Worm (Caenorhabditis elegans) whole organism, late embryonic: ENCODE data around the gene H41C03.2.

Experiments
- C08G9.2 ChIP-seq: sonication (generic microtip); optimal IDR thresholded peaks from 2 replicates; lab custom pipeline; 2016; ENCODE audit warnings: mild to moderate bottlenecking, missing genetic modification characterization, moderate library complexity, missing compliant biosample characterization
- F13H6.1 ChIP-seq: sonication (generic microtip); optimal IDR thresholded peaks from 2 replicates; lab custom pipeline; 2016; ENCODE audit warnings: missing genetic modification characterization, missing compliant biosample characterization
- K09A11.1 ChIP-seq: sonication (generic microtip); optimal IDR thresholded peaks from 2 replicates; lab custom pipeline; 2017; ENCODE audit warnings: antibody characterized with exemption, mild to moderate bottlenecking, missing genetic modification characterization, missing compliant biosample characterization; ENCODE audit not compliant: insufficient read depth
- Y22D7AL.16 ChIP-seq: sonication (generic microtip); optimal IDR thresholded peaks from 2 replicates; lab custom pipeline; 2016; ENCODE audit warnings: missing genetic modification characterization, missing compliant biosample characterization
- ahr-1 ChIP-seq: sonication (generic microtip); optimal IDR thresholded peaks from 2 replicates; lab custom pipeline; 2016; ENCODE audit warnings: missing genetic modification characterization, missing compliant biosample characterization
- ama-1 ChIP-seq: fragments of 150-350 bp; optimal IDR thresholded peaks from 2 replicates; lab custom pipeline; 2014
- ceh-18 ChIP-seq: sonication (generic microtip); optimal IDR thresholded peaks from 2 replicates; lab custom pipeline; 2016; ENCODE audit warnings: missing genetic modification characterization, missing compliant biosample characterization
- ceh-19 ChIP-seq: fragments of 200-800 bp; sonication (Bioruptor generic); optimal IDR thresholded peaks from 2 replicates; lab custom pipeline; 2018; ENCODE audit warnings: mild to moderate bottlenecking, missing genetic modification characterization, missing compliant biosample characterization
- ceh-22 ChIP-seq: sonication (generic microtip); optimal IDR thresholded peaks from 2 replicates; lab custom pipeline; 2017; ENCODE audit warnings: missing biosample characterization, missing genetic modification characterization
- ceh-30 ChIP-seq: fragments of 150-350 bp; optimal IDR thresholded peaks from 2 replicates; lab custom pipeline; 2014; ENCODE audit warnings: missing biosample characterization, missing genetic modification characterization
- ceh-34 ChIP-seq: sonication (generic microtip); optimal IDR thresholded peaks from 2 replicates; lab custom pipeline; 2016; ENCODE audit warnings: mild to moderate bottlenecking, missing genetic modification characterization, missing compliant biosample characterization
- ceh-48 ChIP-seq: sonication (generic microtip); optimal IDR thresholded peaks from 2 replicates; lab custom pipeline; 2016; ENCODE audit warnings: missing genetic modification characterization, inconsistent platforms, missing compliant biosample characterization
- ceh-6 ChIP-seq: fragments of 200-800 bp; sonication (Bioruptor generic); optimal IDR thresholded peaks from 2 replicates; lab custom pipeline; 2018; ENCODE audit warnings: mild to moderate bottlenecking, missing genetic modification characterization, missing compliant biosample characterization
- ceh-9 ChIP-seq: sonication (generic microtip); optimal IDR thresholded peaks from 2 replicates; lab custom pipeline; 2016; ENCODE audit warnings: mild to moderate bottlenecking, missing genetic modification characterization, inconsistent platforms, missing compliant biosample characterization
- fax-1 ChIP-seq: sonication (generic microtip); optimal IDR thresholded peaks from 2 replicates; lab custom pipeline; 2016; ENCODE audit warnings: missing genotype, missing genetic modification characterization, missing compliant biosample characterization
- gmeb-2 ChIP-seq: sonication (generic microtip); optimal IDR thresholded peaks from 2 replicates; lab custom pipeline; 2016; ENCODE audit warnings: missing genetic modification characterization, inconsistent platforms, missing compliant biosample characterization
- hlh-13 ChIP-seq: fragments of 200-800 bp; sonication (Bioruptor generic); optimal IDR thresholded peaks from 2 replicates; lab custom pipeline; 2018; ENCODE audit warnings: mild to moderate bottlenecking, missing genetic modification characterization, missing compliant biosample characterization
- hlh-15 ChIP-seq: sonication (generic microtip); optimal IDR thresholded peaks from 2 replicates; lab custom pipeline; 2016; ENCODE audit warnings: missing genetic modification characterization, missing compliant biosample characterization
- hlh-6 ChIP-seq: sonication (generic microtip); optimal IDR thresholded peaks from 2 replicates; lab custom pipeline; 2016; ENCODE audit warnings: missing genotype, missing genetic modification characterization, missing compliant biosample characterization
- lin-11 ChIP-seq: fragments of 200-800 bp; sonication (Bioruptor generic); optimal IDR thresholded peaks from 2 replicates; lab custom pipeline; 2018; ENCODE audit warnings: mild to moderate bottlenecking, missing genetic modification characterization, missing compliant biosample characterization
- madf-2 ChIP-seq: sonication (generic microtip); optimal IDR thresholded peaks from 2 replicates; lab custom pipeline; 2017; ENCODE audit warnings: missing genetic modification characterization, missing compliant biosample characterization
- mec-3 ChIP-seq: sonication (generic microtip); optimal IDR thresholded peaks from 2 replicates; lab custom pipeline; 2016; ENCODE audit warnings: borderline replicate concordance, missing genetic modification characterization, missing compliant biosample characterization
- nhr-11 ChIP-seq: fragments of 150-350 bp; optimal IDR thresholded peaks from 2 replicates; lab custom pipeline; 2014; ENCODE audit warnings: missing biosample characterization, missing genetic modification characterization
- nhr-232 ChIP-seq: sonication (generic microtip); optimal IDR thresholded peaks from 2 replicates; lab custom pipeline; 2016; ENCODE audit warnings: missing genetic modification characterization, missing compliant biosample characterization
- npax-4 ChIP-seq: sonication (generic microtip); optimal IDR thresholded peaks from 2 replicates; lab custom pipeline; 2016; ENCODE audit warnings: missing genetic modification characterization, missing compliant biosample characterization
- odd-2 ChIP-seq: sonication (generic microtip); optimal IDR thresholded peaks from 2 replicates; lab custom pipeline; 2017; ENCODE audit warnings: antibody characterized with exemption, mild to moderate bottlenecking, missing genetic modification characterization, missing compliant biosample characterization
- pax-1 ChIP-seq: fragments of 150-350 bp; optimal IDR thresholded peaks from 2 replicates; lab custom pipeline; 2014; ENCODE audit warnings: missing biosample characterization, missing genetic modification characterization
- pha-2 ChIP-seq: sonication (generic microtip); optimal IDR thresholded peaks from 2 replicates; lab custom pipeline; 2017; ENCODE audit warnings: mild to moderate bottlenecking, missing genetic modification characterization, missing compliant biosample characterization
- ref-2 ChIP-seq: sonication (generic microtip); optimal IDR thresholded peaks from 2 replicates; lab custom pipeline; 2016; ENCODE audit warnings: missing genetic modification characterization, missing compliant biosample characterization
- sox-4 ChIP-seq: sonication (generic microtip); optimal IDR thresholded peaks from 2 replicates; lab custom pipeline; 2017; ENCODE audit warnings: mild to moderate bottlenecking, missing genetic modification characterization, inconsistent platforms, missing compliant biosample characterization
- syd-9 ChIP-seq: sonication (generic microtip); optimal IDR thresholded peaks from 2 replicates; lab custom pipeline; 2016; ENCODE audit warnings: mild to moderate bottlenecking, missing genetic modification characterization, moderate library complexity, missing compliant biosample characterization
- tbx-2 ChIP-seq: sonication (generic microtip); optimal IDR thresholded peaks from 2 replicates; lab custom pipeline; 2016; ENCODE audit warnings: missing genetic modification characterization, missing compliant biosample characterization
- tbx-7 ChIP-seq: sonication (generic microtip); optimal IDR thresholded peaks from 2 replicates; lab custom pipeline; 2016; ENCODE audit warnings: missing genotype, missing genetic modification characterization, missing compliant biosample characterization
- ttx-3 ChIP-seq: sonication (generic microtip); optimal IDR thresholded peaks from 2 replicates; lab custom pipeline; 2016; ENCODE audit warnings: missing genetic modification reagents, missing genetic modification characterization, missing compliant biosample characterization
- unc-3 ChIP-seq, 2 experiments: fragments of 200-800 bp in 1 of 2; sonication (Bioruptor generic) in 1 of 2; sonication (generic microtip) in 1 of 2; conservative IDR thresholded peaks in 1 of 2; optimal IDR thresholded peaks in 1 of 2; 2 replicates each; pipeline versions ENCODE4 v1.3.6 to Lab custom; 2016 to 2022; ENCODE audit warnings: missing compliant biosample characterization in 2 of 2, missing genetic modification characterization in 2 of 2, missing genetic modification reagents in 1 of 2
- unc-42 ChIP-seq: sonication (generic microtip); optimal IDR thresholded peaks from 2 replicates; lab custom pipeline; 2016; ENCODE audit warnings: missing genotype, missing genetic modification characterization, missing compliant biosample characterization
- unc-86 ChIP-seq: sonication (generic microtip); optimal IDR thresholded peaks from 2 replicates; lab custom pipeline; 2016; ENCODE audit warnings: missing genetic modification characterization, missing compliant biosample characterization
- zip-5 ChIP-seq: sonication (generic microtip); optimal IDR thresholded peaks from 2 replicates; lab custom pipeline; 2016; ENCODE audit warnings: missing genetic modification characterization, missing compliant biosample characterization

Gene H41C03.2

DNA sequence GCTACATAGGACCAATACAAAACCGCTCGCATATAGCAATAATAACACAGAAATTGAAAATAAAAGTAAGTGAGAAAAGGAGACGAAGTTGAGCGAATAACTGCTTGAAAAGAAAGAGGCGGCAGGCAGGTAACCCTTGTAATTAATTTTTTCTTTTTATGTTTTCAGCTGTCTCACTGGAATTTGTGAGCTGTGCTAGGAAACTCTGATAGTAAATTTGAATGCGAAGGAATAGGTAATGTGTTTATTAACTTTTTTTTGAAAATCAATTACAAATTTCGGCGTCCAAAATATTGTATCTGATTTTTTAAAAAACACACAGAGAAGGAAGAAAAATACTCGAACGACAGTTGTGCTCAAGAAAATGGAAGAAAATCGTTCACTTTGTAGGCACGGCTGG, at the start of gene H41C03.2:
Gene H41C03.2 (minus strand): TSS at position 101 of the 400 bp plus-strand sequence.
- TF ChIP-seq pha-2 (tag; lab: Kevin White, UChicago) (no peak), ttx-3 (tag; lab: Kevin White, UChicago) (no peak)
- TF ChIP-seq, all 69 proteins: peak for 0

DNA sequence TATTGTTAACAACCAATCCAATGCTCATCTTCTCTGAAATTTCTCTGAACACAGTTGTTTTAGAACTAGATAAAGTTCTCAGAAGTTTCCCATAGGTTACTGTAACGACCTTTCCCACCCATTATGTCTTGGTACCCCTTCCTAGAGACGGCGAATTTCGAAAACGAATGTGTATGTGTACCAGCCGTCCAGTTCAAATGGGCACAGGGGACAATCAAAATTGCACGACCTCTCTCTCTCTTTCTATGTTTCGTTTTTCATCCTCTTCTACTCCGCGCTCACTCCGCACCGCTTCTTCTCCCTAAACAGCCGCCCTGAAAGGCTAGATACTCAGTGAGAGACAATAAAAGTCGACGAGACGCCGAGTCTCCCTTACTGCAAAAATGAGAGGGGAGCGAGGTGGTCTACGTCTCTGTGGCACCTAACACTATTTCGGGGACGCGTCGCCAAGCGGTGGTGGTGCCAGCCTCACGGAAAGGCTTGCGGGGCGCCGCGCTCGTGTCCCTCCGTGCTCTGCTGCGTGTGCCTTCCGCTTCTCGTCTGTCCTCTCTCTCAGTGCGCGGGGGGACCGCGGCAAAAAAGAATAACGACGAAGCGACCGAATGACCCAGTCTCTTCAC, 49.6 kb upstream of the H41C03.2 start:
- peak; percentile 24 for TF ChIP-seq unc-42 (tag; lab: Kevin White, UChicago)
- no peak for TF ChIP-seq hlh-6 (tag; lab: Kevin White, UChicago)
- TF ChIP-seq ama-1 (lab: Kevin White, UChicago) = no peak
- peak; percentile 12 for TF ChIP-seq tbx-2
- peak; percentile 9 for TF ChIP-seq F13H6.1
- no peak for TF ChIP-seq nhr-232 (tag; lab: Kevin White, UChicago)
- TF ChIP-seq unc-3 (GFP tag; conservative IDR thresholded peaks at IDR 0.05; lab: Robert Waterston, UW) = no peak
- TF ChIP-seq unc-3 (tag; optimal IDR thresholded peaks at IDR 0.05; lab: Kevin White, UChicago) = no peak
- peak; percentile 64 for TF ChIP-seq syd-9 (tag; lab: Kevin White, UChicago)
- TF ChIP-seq C08G9.2 (tag; lab: Kevin White, UChicago) = peak; percentile 14
- TF ChIP-seq ceh-19 (GFP tag; lab: Kevin White, UChicago) = peak; percentile 7
- TF ChIP-seq mec-3 = peak; percentile 23
- TF ChIP-seq pha-2 (tag; lab: Kevin White, UChicago) = no peak
- TF ChIP-seq unc-86 = no peak
- no peak for TF ChIP-seq fax-1 (tag; lab: Kevin White, UChicago)
- TF ChIP-seq, all 69 proteins: peak for 7

DNA sequence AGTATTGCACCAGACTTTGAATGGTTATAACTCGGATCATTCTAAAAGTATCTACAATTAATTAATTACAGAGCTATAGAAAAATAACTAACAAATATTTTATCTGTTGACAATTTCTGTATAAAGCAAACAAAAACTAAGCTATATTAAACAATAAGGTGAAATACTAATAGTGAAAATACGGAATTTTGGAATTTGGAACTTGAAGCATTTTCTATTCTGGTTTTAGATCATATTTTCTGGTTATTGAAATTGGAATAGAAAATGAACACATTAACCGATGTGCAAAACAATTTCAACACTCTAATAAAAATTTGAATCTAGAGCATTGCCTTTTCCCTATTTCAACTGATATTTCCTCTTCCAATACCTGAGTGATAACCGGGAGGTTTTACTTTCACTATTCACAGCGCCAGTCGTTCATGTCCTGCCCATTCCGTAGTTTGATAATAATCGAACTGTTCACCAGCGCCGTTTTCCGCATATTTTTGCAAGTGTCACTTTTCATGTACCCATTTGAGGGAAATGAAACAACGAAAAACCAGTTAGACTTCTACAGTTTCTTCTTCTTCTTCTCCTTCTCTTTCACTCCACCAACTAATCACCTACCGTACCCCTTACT, 48.1 kb upstream of the H41C03.2 start:
- no peak for TF ChIP-seq ahr-1 (tag; lab: Kevin White, UChicago)
- no peak for TF ChIP-seq Y22D7AL.16 (tag; lab: Kevin White, UChicago)
- TF ChIP-seq hlh-15 (tag; lab: Kevin White, UChicago) = no peak
- no peak for TF ChIP-seq ceh-34 (tag; lab: Kevin White, UChicago)
- no peak for TF ChIP-seq ceh-30 (tag; lab: Kevin White, UChicago)
- no peak for TF ChIP-seq hlh-13 (GFP tag; lab: Kevin White, UChicago)
- no peak for TF ChIP-seq odd-2 (tag; lab: Kevin White, UChicago)
- no peak for TF ChIP-seq ceh-22 (tag; lab: Kevin White, UChicago)
- TF ChIP-seq madf-2 (tag; lab: Kevin White, UChicago) = no peak
- TF ChIP-seq lin-11 (tag; lab: Kevin White, UChicago) = no peak
- TF ChIP-seq tbx-7 = no peak
- TF ChIP-seq nhr-11 (tag; lab: Kevin White, UChicago) = no peak
- TF ChIP-seq ceh-48 (tag; lab: Kevin White, UChicago) = no peak
- TF ChIP-seq tbx-2 = no peak
- no peak for TF ChIP-seq npax-4 (tag; lab: Kevin White, UChicago)
- no peak for TF ChIP-seq K09A11.1
- TF ChIP-seq zip-5 (tag; lab: Kevin White, UChicago) = no peak
- TF ChIP-seq ceh-9 (tag; lab: Kevin White, UChicago) = no peak
- no peak for TF ChIP-seq hlh-6 (tag; lab: Kevin White, UChicago)
- TF ChIP-seq ceh-6 (GFP tag; lab: Kevin White, UChicago) = no peak
- TF ChIP-seq, all 69 proteins: peak for 0

DNA sequence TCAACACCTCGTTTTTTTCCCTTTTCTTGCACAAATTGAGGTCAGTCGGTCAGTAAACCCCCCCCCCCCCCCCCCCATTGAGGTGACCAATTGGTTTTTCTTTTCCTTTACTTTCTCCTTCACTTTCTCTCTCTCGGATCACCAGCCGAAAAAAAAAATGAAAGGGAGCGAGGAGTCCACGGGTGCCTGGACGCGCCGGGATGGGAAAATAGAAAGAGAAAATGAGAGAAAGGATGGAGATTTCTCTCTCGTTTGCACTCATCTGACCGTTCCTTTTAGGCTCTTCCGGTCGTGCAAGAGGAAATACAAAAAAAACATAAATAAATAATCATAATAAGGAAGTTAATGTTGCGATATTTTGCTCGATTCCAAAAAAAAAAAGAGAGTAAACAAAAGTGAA, 47.2 kb upstream of the H41C03.2 start:
- TF ChIP-seq lin-11 (tag; lab: Kevin White, UChicago) (no peak), pax-1 (tag; lab: Kevin White, UChicago) (no peak), ceh-18 (no peak), ref-2 (tag; lab: Kevin White, UChicago) (no peak), gmeb-2 (tag; lab: Kevin White, UChicago) (no peak), odd-2 (tag; lab: Kevin White, UChicago) (no peak), ceh-22 (tag; lab: Kevin White, UChicago) (no peak), mec-3 (no peak), sox-4 (tag; lab: Kevin White, UChicago) (no peak), ceh-6 (GFP tag; lab: Kevin White, UChicago) (no peak)
- TF ChIP-seq, all 69 proteins: peak for 0
